Worm (Caenorhabditis elegans): ENCODE measurements around the gene srv-30.

- no peak for TF ChIP-seq T22C8.4 (GFP tag; IDR thresholded peaks at IDR 0.05)
- TF ChIP-seq flt-1 (GFP tag; IDR thresholded peaks at IDR 0.05), result peak; percentile 75; the same call in 1 of the 2 replicates
- TF ChIP-seq cog-1 (tag; optimal IDR thresholded peaks at IDR 0.05), result no peak
Observed at ce11 chrIV:6294081-6294480, 24.8 kb upstream of the srv-30 start, which contains the start of gene hil-2.
